Fruit fly (Drosophila melanogaster): Measurements from ENCODE around the gene CG10510.
A peak's percentile ranks its signal among the peaks of the same experiment; 100 is the strongest.

DNA sequence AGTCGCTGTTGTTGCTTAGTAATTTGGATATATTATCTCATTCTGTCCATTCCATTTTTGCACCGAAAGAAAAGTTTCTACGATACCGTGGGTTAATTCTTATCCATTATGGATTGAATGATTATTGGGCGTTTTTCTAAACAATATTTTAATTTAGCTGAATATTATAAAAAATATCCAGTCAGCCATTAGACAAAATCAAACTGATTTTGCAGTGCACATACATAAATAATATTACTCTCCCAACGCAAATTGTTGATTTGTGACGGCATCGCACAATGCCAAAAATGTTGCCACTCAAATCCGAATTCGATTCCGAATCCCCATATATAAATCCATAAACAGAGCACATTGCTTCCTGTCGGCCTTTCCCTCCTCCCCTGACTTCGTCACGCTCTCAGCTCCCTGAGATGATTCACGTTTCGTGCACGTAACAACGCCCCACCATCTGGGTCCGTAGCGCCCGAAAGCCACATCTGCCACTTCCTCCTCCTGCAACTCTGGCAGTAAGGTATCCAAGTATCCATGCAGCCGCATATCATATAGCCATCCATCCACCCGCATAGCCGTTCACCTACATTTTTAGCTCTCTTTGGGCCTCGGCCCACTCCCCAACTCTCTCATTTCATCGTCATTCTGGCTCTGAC lies 32.8 kb downstream of the CG10510 start:
- peak; percentile 81; the same call in 2 of the 3 replicates for TF ChIP-seq CG4496 (GFP tag; IDR thresholded peaks at IDR 0.05)
- TF ChIP-seq rn (GFP tag; IDR thresholded peaks at IDR 0.05): peak; percentile 45
- peak; percentile 21 for TF ChIP-seq CG15710 (tag; optimal IDR thresholded peaks at IDR 0.05)
- peak; percentile 61 for TF ChIP-seq CG8301 (tag; optimal IDR thresholded peaks at IDR 0.05)
- peak; percentile 5 for TF ChIP-seq CG34367 (tag; optimal IDR thresholded peaks at IDR 0.05)

Measured in whole organism, pupa.